Fruit fly (Drosophila melanogaster): ENCODE measurements around the gene out.
A peak's percentile ranks its signal among the peaks of the same experiment; 100 is the strongest.

out gene

DNA sequence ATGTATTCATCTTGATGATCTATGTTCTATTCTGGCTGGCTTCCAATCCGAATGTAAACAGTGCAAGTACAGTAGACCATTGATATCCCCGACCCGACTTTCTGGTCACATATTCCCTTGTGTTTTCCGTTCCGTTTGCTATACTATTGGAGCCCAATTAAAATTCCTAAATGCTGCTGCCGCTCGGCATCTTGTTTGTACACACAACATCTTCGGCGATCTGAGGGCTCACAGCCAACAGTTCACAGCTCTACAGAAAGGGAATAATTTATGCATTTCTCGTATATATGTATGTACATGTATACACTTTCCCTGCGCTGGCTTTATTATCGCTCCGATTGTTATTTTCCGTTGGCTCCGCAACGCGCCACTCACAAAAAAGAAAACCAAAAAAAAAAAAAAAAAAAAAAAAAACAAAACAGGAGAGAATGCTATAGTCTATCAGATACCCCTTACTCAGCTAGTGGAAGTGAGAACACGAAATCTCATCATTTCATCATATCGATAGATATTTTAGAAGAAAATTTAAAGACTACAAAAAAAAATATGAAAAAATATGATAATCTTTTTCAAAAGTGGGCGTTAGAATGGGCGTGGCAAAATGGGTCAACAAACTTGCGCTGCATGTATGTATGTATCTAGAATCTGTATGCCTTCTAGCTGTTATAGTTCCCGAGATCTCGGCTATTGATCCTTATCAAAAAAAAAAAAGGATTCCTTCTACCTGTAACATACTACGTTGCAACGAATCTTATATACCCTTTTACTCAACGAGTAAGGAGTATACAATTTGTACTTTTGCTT, 49.4 kb upstream of the out start (continued):
- TF ChIP-seq twi (tag; optimal IDR thresholded peaks at IDR 0.05) (no peak), CG4424 (GFP tag; optimal IDR thresholded peaks at IDR 0.05) (peak; percentile 29), Ada2b (GFP tag; IDR thresholded peaks at IDR 0.05) (no peak), CG6689 (GFP tag; IDR thresholded peaks at IDR 0.05) (peak; percentile 50; the same call in 1 of the 2 replicates), CG11696 (GFP tag; IDR thresholded peaks at IDR 0.05) (no peak), prd (optimal IDR thresholded peaks at IDR 0.05) (no peak), prd (GFP tag; IDR thresholded peaks at IDR 0.05) (peak; percentile 25; the same call in 1 of the 3 replicates), tio (GFP tag; optimal IDR thresholded peaks at IDR 0.05) (peak; percentile 52), nerfin-1 (tag; optimal IDR thresholded peaks at IDR 0.05) (no peak), Lim3 (GFP tag; IDR thresholded peaks at IDR 0.05) (no peak), CG5180 (GFP tag; optimal IDR thresholded peaks at IDR 0.05) (peak; percentile 35), nerfin-2 (GFP tag; IDR thresholded peaks at IDR 0.05; ENCODE audit: partially characterized antibody) (peak; percentile 61), Ets65A (GFP tag) (peak; percentile 79), Sox100B (GFP tag; optimal IDR thresholded peaks at IDR 0.05) (peak; percentile 61), CG17612 (GFP tag; IDR thresholded peaks at IDR 0.05) (no peak), CG6791 (GFP tag; IDR thresholded peaks at IDR 0.05; ENCODE audit: partially characterized antibody) (peak; percentile 59; the same call in 2 of the 3 replicates), Oli (tag; optimal IDR thresholded peaks at IDR 0.05) (peak; percentile 51), CG17361 (GFP tag; IDR thresholded peaks at IDR 0.05) (peak; percentile 70), CG31365 (tag; optimal IDR thresholded peaks at IDR 0.05) (no peak), CG7963 (GFP tag; IDR thresholded peaks at IDR 0.05; ENCODE audit: partially characterized antibody) (peak; percentile 28; the same call in 1 of the 3 replicates), Xrp1 (GFP tag; IDR thresholded peaks at IDR 0.05) (peak; percentile 66), psq (GFP tag; optimal IDR thresholded peaks at IDR 0.05) (no peak), HLHmδ (GFP tag; optimal IDR thresholded peaks at IDR 0.05) (no peak), sd (tag; optimal IDR thresholded peaks at IDR 0.05) (peak; percentile 84), lmd (GFP tag; IDR thresholded peaks at IDR 0.05) (peak; percentile 34; the same call in 1 of the 2 replicates), CG10431 (GFP tag; optimal IDR thresholded peaks at IDR 0.05) (peak; percentile 15), slbo (GFP tag; IDR thresholded peaks at IDR 0.05) (no peak), Antp (GFP tag; optimal IDR thresholded peaks at IDR 0.05) (no peak), Hey (tag; optimal IDR thresholded peaks at IDR 0.05) (no peak), Camta (GFP tag; optimal IDR thresholded peaks at IDR 0.05) (peak; percentile 4), Atf3 (GFP tag; optimal IDR thresholded peaks at IDR 0.05) (peak; percentile 6), ATbp (GFP tag; optimal IDR thresholded peaks at IDR 0.05) (no peak), Blimp-1 (GFP tag; optimal IDR thresholded peaks at IDR 0.05) (peak; percentile 60), gem (tag; optimal IDR thresholded peaks at IDR 0.05) (peak; percentile 58), CG16815 (GFP tag; optimal IDR thresholded peaks at IDR 0.05) (peak; percentile 20), Sry-δ (GFP tag; optimal IDR thresholded peaks at IDR 0.05) (no peak), D19A (tag; optimal IDR thresholded peaks at IDR 0.05) (peak; percentile 40), CG1529 (GFP tag; optimal IDR thresholded peaks at IDR 0.05) (peak; percentile 39), CG4730 (GFP tag; IDR thresholded peaks at IDR 0.05) (no peak), usp (GFP tag; optimal IDR thresholded peaks at IDR 0.05) (no peak), Nf-YC (tag; optimal IDR thresholded peaks at IDR 0.05) (no peak), D19B (GFP tag; optimal IDR thresholded peaks at IDR 0.05) (peak; percentile 52), E2f1 (GFP tag; IDR thresholded peaks at IDR 0.05) (peak; percentile 13; the same call in 1 of the 2 replicates), CG4820 (GFP tag; optimal IDR thresholded peaks at IDR 0.05) (peak; percentile 34), CG17359 (tag; optimal IDR thresholded peaks at IDR 0.05) (peak; percentile 60), gsb (GFP tag; IDR thresholded peaks at IDR 0.05) (no peak), Chrac-16 (GFP tag; optimal IDR thresholded peaks at IDR 0.05) (no peak), nmo (GFP tag; optimal IDR thresholded peaks at IDR 0.05) (peak; percentile 64), pros (GFP tag; optimal IDR thresholded peaks at IDR 0.05) (peak; percentile 88)

Measured in whole organism, embryonic.